Worm (Caenorhabditis elegans) whole organism, L1 larva: Measurements from ENCODE around the gene F14B8.6.

Source experiments
- aly-2 ChIP-seq: fragments of 150-350 bp; optimal IDR thresholded peaks from 2 replicates; lab custom pipeline; 2014; ENCODE audit warnings: missing biosample characterization, missing genetic modification characterization
- ama-1 ChIP-seq: fragments of 150-350 bp; optimal IDR thresholded peaks from 2 replicates; lab custom pipeline; 2014
- lin-13 ChIP-seq: fragments of 150-350 bp; optimal IDR thresholded peaks from 2 replicates; lab custom pipeline; 2014; ENCODE audit warnings: missing biosample characterization, missing genetic modification reagents, missing genetic modification characterization
- lir-3 ChIP-seq: sonication (generic microtip); optimal IDR thresholded peaks from 2 replicates; lab custom pipeline; 2016; ENCODE audit warnings: mild to moderate bottlenecking, missing genetic modification characterization, moderate library complexity, missing compliant biosample characterization; ENCODE audit not compliant: poor library complexity
- skn-1 ChIP-seq: fragments of 150-350 bp; optimal IDR thresholded peaks from 2 replicates; lab custom pipeline; 2014; ENCODE audit warnings: missing biosample characterization, missing genetic modification characterization

DNA sequence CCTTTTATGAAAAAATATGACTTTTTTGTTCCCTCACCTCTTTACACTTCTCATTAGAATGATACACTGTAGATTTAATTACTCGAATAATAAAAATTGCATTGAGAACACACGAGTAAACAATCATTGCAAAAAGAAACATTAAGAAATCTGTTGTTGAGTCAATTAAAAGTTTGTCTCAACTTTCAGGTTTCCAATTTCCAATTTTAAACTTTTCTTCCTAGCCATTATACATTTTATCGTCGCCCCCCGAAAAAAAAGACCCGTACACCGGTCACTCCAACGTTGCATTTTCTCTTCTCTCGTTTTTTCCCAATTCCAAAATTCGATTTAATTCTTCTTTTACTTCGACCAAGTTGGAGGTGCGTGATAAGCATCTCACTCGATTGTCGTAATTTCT, 7.7 kb upstream of the F14B8.6 start, which contains the start of gene C16E9.1:
- TF ChIP-seq lin-13 (GFP tag; lab: Kevin White, UChicago) = no peak
- TF ChIP-seq lir-3 (tag; lab: Kevin White, UChicago) = no peak
- no peak for TF ChIP-seq ama-1 (lab: Kevin White, UChicago)
- TF ChIP-seq skn-1 (tag; lab: Kevin White, UChicago) = no peak
- no peak for TF ChIP-seq aly-2 (tag; lab: Kevin White, UChicago)
